Worm (Caenorhabditis elegans) whole organism, early embryonic: ENCODE measurements around the gene cat-1.

Experiments used
- F13C5.2 ChIP-seq: sonication (generic microtip); optimal IDR thresholded peaks from 2 replicates; lab custom pipeline; 2017; ENCODE audit warnings: mild to moderate bottlenecking, missing genetic modification characterization, inconsistent platforms, missing compliant biosample characterization
- aly-1 ChIP-seq: sonication (generic microtip); optimal IDR thresholded peaks from 2 replicates; lab custom pipeline; 2016; ENCODE audit warnings: missing genetic modification characterization, missing compliant biosample characterization
- ama-1 ChIP-seq: fragments of 150-350 bp; optimal IDR thresholded peaks from 2 replicates; lab custom pipeline; 2014
- hmg-4 ChIP-seq: fragments of 200-800 bp; sonication (Bioruptor generic); optimal IDR thresholded peaks from 2 replicates; lab custom pipeline; 2018; ENCODE audit warnings: mild to moderate bottlenecking, missing genetic modification characterization, missing compliant biosample characterization
- hnd-1 ChIP-seq: sonication (generic microtip); optimal IDR thresholded peaks from 2 replicates; lab custom pipeline; 2016; ENCODE audit warnings: missing genetic modification characterization, missing compliant biosample characterization
- scrt-1 ChIP-seq: fragments of 200-800 bp; sonication (Bioruptor generic); IDR thresholded peaks from 2 replicates; pipeline ENCODE4 v1.3.6; 2022; ENCODE audit warnings: missing genetic modification characterization, missing compliant biosample characterization
- sea-1 ChIP-seq: fragments of 200-800 bp; sonication (Bioruptor generic); conservative IDR thresholded peaks from 2 replicates; pipeline ENCODE4 v1.3.6; 2022; ENCODE audit warnings: missing genetic modification characterization, missing compliant biosample characterization
- tbx-11 ChIP-seq: fragments of 200-800 bp; sonication (Bioruptor generic); IDR thresholded peaks from 2 replicates; pipeline ENCODE4 v1.3.6; 2022; ENCODE audit warnings: missing genetic modification characterization, missing compliant biosample characterization

ce11 chrX:5697208-5697607 lies 13.3 kb downstream of the cat-1 start, which contains the start of gene W01C8.5:
- no peak for TF ChIP-seq scrt-1 (GFP tag; lab: Robert Waterston, UW)
- TF ChIP-seq F13C5.2 (tag; lab: Kevin White, UChicago), result no peak
- TF ChIP-seq sea-1 (GFP tag; lab: Robert Waterston, UW), result no peak
- TF ChIP-seq hnd-1 (tag; lab: Kevin White, UChicago), result no peak
- no peak for TF ChIP-seq ama-1 (lab: Kevin White, UChicago)
- TF ChIP-seq aly-1, result no peak
- TF ChIP-seq tbx-11, result no peak
- TF ChIP-seq hmg-4 (GFP tag; lab: Kevin White, UChicago), result no peak
